Worm (Caenorhabditis elegans) whole organism, mixed stage, embryonic: Measurements from ENCODE around the gene T09A12.8.

Experiments
- M03D4.4 ChIP-seq: sonication (generic microtip); optimal IDR thresholded peaks from 2 replicates; lab custom pipeline; 2017; ENCODE audit warnings: mild to moderate bottlenecking, missing genetic modification characterization, missing compliant biosample characterization
- bed-3 ChIP-seq: fragments of 200-800 bp; sonication (Bioruptor generic); optimal IDR thresholded peaks from 3 replicates; lab custom pipeline; 2018; ENCODE audit warnings: mild to moderate bottlenecking, missing genetic modification characterization, moderate library complexity, missing compliant biosample characterization
- blmp-1 ChIP-seq: fragments of 150-350 bp; optimal IDR thresholded peaks from 2 replicates; lab custom pipeline; 2014; ENCODE audit warnings: missing biosample characterization, missing genetic modification characterization
- ceh-39 ChIP-seq: fragments of 150-350 bp; optimal IDR thresholded peaks from 2 replicates; lab custom pipeline; 2014; ENCODE audit warnings: missing biosample characterization, missing genetic modification characterization
- ceh-43 ChIP-seq: fragments of 200-800 bp; sonication (Bioruptor generic); optimal IDR thresholded peaks from 2 replicates; lab custom pipeline; 2018; ENCODE audit warnings: mild to moderate bottlenecking, missing genetic modification characterization, moderate library complexity, missing compliant biosample characterization
- ceh-83 ChIP-seq: fragments of 200-800 bp; sonication (Bioruptor generic); optimal IDR thresholded peaks from 2 replicates; lab custom pipeline; 2018; ENCODE audit warnings: mild to moderate bottlenecking, missing genetic modification characterization, missing compliant biosample characterization
- ces-1 ChIP-seq: fragments of 150-350 bp; optimal IDR thresholded peaks from 2 replicates; lab custom pipeline; 2014; ENCODE audit warnings: missing biosample characterization, missing genetic modification reagents, missing genetic modification characterization
- cnd-1 ChIP-seq: fragments of 200-800 bp; sonication (Bioruptor generic); optimal IDR thresholded peaks from 2 replicates; lab custom pipeline; 2018; ENCODE audit warnings: mild to moderate bottlenecking, missing genetic modification characterization, missing compliant biosample characterization
- drap-1 ChIP-seq: fragments of 200-800 bp; sonication (Bioruptor generic); optimal IDR thresholded peaks from 3 replicates; lab custom pipeline; 2018; ENCODE audit warnings: mild to moderate bottlenecking, missing genetic modification characterization, missing compliant biosample characterization
- elt-1 ChIP-seq: sonication (generic microtip); optimal IDR thresholded peaks from 2 replicates; lab custom pipeline; 2017; ENCODE audit warnings: missing genetic modification characterization, mild to moderate bottlenecking, missing compliant biosample characterization, antibody characterized with exemption, moderate library complexity, borderline replicate concordance; ENCODE audit not compliant: insufficient read depth
- elt-3 ChIP-seq: fragments of 150-350 bp; optimal IDR thresholded peaks from 2 replicates; lab custom pipeline; 2014; ENCODE audit warnings: missing biosample characterization, missing genetic modification characterization
- flh-1 ChIP-seq: fragments of 200-800 bp; sonication (Bioruptor generic); optimal IDR thresholded peaks from 2 replicates; lab custom pipeline; 2018; ENCODE audit warnings: mild to moderate bottlenecking, missing genetic modification characterization, moderate library complexity, missing compliant biosample characterization
- ham-2 ChIP-seq: fragments of 200-800 bp; sonication (Bioruptor generic); optimal IDR thresholded peaks from 2 replicates; lab custom pipeline; 2018; ENCODE audit warnings: mild to moderate bottlenecking, missing genetic modification characterization, missing compliant biosample characterization
- hlh-1 ChIP-seq: fragments of 150-350 bp; optimal IDR thresholded peaks from 2 replicates; lab custom pipeline; 2014; ENCODE audit warnings: missing biosample characterization, missing genetic modification reagents, missing genetic modification characterization
- lin-13 ChIP-seq: fragments of 150-350 bp; optimal IDR thresholded peaks from 2 replicates; lab custom pipeline; 2014; ENCODE audit warnings: missing biosample characterization, missing genetic modification characterization
- lin-32 ChIP-seq: fragments of 200-800 bp; sonication (Bioruptor generic); optimal IDR thresholded peaks from 2 replicates; lab custom pipeline; 2018; ENCODE audit warnings: mild to moderate bottlenecking, missing genetic modification characterization, missing compliant biosample characterization
- lsy-2 ChIP-seq: fragments of 150-350 bp; optimal IDR thresholded peaks from 2 replicates; lab custom pipeline; 2014; ENCODE audit warnings: missing biosample characterization, missing genetic modification characterization
- mab-5 ChIP-seq: fragments of 150-350 bp; optimal IDR thresholded peaks from 2 replicates; lab custom pipeline; 2014; ENCODE audit warnings: missing biosample characterization, missing genetic modification characterization
- mep-1 ChIP-seq: fragments of 150-350 bp; optimal IDR thresholded peaks from 2 replicates; lab custom pipeline; 2017; ENCODE audit warnings: missing biosample characterization, missing genetic modification reagents, missing genetic modification characterization, inconsistent platforms
- mls-2 ChIP-seq: sonication (generic microtip); optimal IDR thresholded peaks from 2 replicates; lab custom pipeline; 2016; ENCODE audit warnings: mild to moderate bottlenecking, missing genetic modification characterization, moderate library complexity, missing compliant biosample characterization
- nhr-12 ChIP-seq: fragments of 150-350 bp; optimal IDR thresholded peaks from 2 replicates; lab custom pipeline; 2014; ENCODE audit warnings: missing biosample characterization, missing genetic modification characterization
- nhr-2 ChIP-seq: fragments of 150-350 bp; optimal IDR thresholded peaks from 2 replicates; lab custom pipeline; 2014; ENCODE audit warnings: missing biosample characterization, missing genetic modification characterization
- nhr-237 ChIP-seq: fragments of 150-350 bp; optimal IDR thresholded peaks from 2 replicates; lab custom pipeline; 2014; ENCODE audit warnings: missing biosample characterization, missing genetic modification characterization
- nhr-28 ChIP-seq: fragments of 150-350 bp; optimal IDR thresholded peaks from 2 replicates; lab custom pipeline; 2014; ENCODE audit warnings: missing biosample characterization, missing genetic modification characterization
- nhr-76 ChIP-seq: sonication (generic microtip); optimal IDR thresholded peaks from 2 replicates; lab custom pipeline; 2017; ENCODE audit warnings: missing biosample characterization, missing genetic modification characterization
- pha-4 ChIP-seq: fragments of 150-350 bp; optimal IDR thresholded peaks from 2 replicates; lab custom pipeline; 2018; ENCODE audit warnings: missing biosample characterization, missing genetic modification reagents, missing genetic modification characterization
- sem-2 ChIP-seq: fragments of 200-800 bp; sonication (Bioruptor generic); optimal IDR thresholded peaks from 2 replicates; lab custom pipeline; 2018; ENCODE audit warnings: mild to moderate bottlenecking, missing genetic modification characterization, missing compliant biosample characterization
- snpc-4 ChIP-seq: fragments of 150-350 bp; optimal IDR thresholded peaks from 2 replicates; lab custom pipeline; 2014; ENCODE audit warnings: missing biosample characterization, missing genetic modification characterization
- sptf-1 ChIP-seq: sonication (generic microtip); optimal IDR thresholded peaks from 2 replicates; lab custom pipeline; 2017; ENCODE audit warnings: mild to moderate bottlenecking, missing genetic modification characterization, moderate library complexity, missing compliant biosample characterization
- tbx-8 ChIP-seq: fragments of 200-800 bp; sonication (Bioruptor generic); optimal IDR thresholded peaks from 2 replicates; lab custom pipeline; 2018; ENCODE audit warnings: mild to moderate bottlenecking, missing genetic modification characterization, moderate library complexity, missing compliant biosample characterization
- unc-120 ChIP-seq: sonication (generic microtip); optimal IDR thresholded peaks from 2 replicates; lab custom pipeline; 2017; ENCODE audit warnings: missing genetic modification characterization, missing compliant biosample characterization; ENCODE audit not compliant: poor library complexity, severe bottlenecking
- unc-39 ChIP-seq: fragments of 150-350 bp; optimal IDR thresholded peaks from 2 replicates; lab custom pipeline; 2014; ENCODE audit warnings: missing biosample characterization, missing genetic modification characterization
- unc-62 ChIP-seq: fragments of 150-350 bp; optimal IDR thresholded peaks from 2 replicates; lab custom pipeline; 2014; ENCODE audit warnings: missing biosample characterization, missing genetic modification reagents, missing genetic modification characterization
- zip-8 ChIP-seq: fragments of 150-350 bp; optimal IDR thresholded peaks from 2 replicates; lab custom pipeline; 2014; ENCODE audit warnings: missing biosample characterization, missing genetic modification characterization
- ztf-11 ChIP-seq: fragments of 150-350 bp; optimal IDR thresholded peaks from 2 replicates; lab custom pipeline; 2014; ENCODE audit warnings: missing biosample characterization, missing genetic modification characterization

T09A12.8 gene

ce11 chrIV:8254193-8254592 lies 10.7 kb upstream of the T09A12.8 start:
- TF ChIP-seq sem-2 (GFP tag; lab: Kevin White, UChicago) (no peak), elt-1 (tag; lab: Kevin White, UChicago) (peak; percentile 16), sptf-1 (no peak)

- TF ChIP-seq lin-13 (tag; lab: Kevin White, UChicago), result peak; percentile 30
- peak; percentile 49 for TF ChIP-seq nhr-76 (tag; lab: Kevin White, UChicago)
- TF ChIP-seq unc-62 (GFP tag; lab: Kevin White, UChicago), result peak; percentile 64
- peak; percentile 98 for TF ChIP-seq mls-2 (tag; lab: Kevin White, UChicago)
- TF ChIP-seq unc-120 (tag; lab: Kevin White, UChicago), result peak; percentile 97
- peak; percentile 95 for TF ChIP-seq ceh-43 (GFP tag; lab: Kevin White, UChicago)
- TF ChIP-seq cnd-1 (tag; lab: Kevin White, UChicago), result peak; percentile 97
- peak; percentile 15 for TF ChIP-seq ztf-11 (tag; lab: Kevin White, UChicago)
- peak; percentile 5 for TF ChIP-seq nhr-12 (tag; lab: Kevin White, UChicago)
- peak; percentile 97 for TF ChIP-seq M03D4.4 (tag; lab: Kevin White, UChicago)
- TF ChIP-seq mab-5 (tag; lab: Kevin White, UChicago), result no peak
- TF ChIP-seq lin-32 (GFP tag; lab: Kevin White, UChicago), result peak; percentile 97
- TF ChIP-seq ceh-39 (tag; lab: Kevin White, UChicago), result no peak
- TF ChIP-seq tbx-8 (GFP tag; lab: Kevin White, UChicago), result peak; percentile 92
- TF ChIP-seq unc-39 (tag; lab: Kevin White, UChicago), result peak; percentile 68
- TF ChIP-seq ham-2 (GFP tag; lab: Kevin White, UChicago), result peak; percentile 89
- TF ChIP-seq sem-2 (GFP tag; lab: Kevin White, UChicago), result peak; percentile 95
- TF ChIP-seq elt-1 (tag; lab: Kevin White, UChicago), result peak; percentile 66
- TF ChIP-seq drap-1 (GFP tag; lab: Kevin White, UChicago), result peak; percentile 98
- TF ChIP-seq sptf-1, result peak; percentile 98
- peak; percentile 92 for TF ChIP-seq flh-1 (GFP tag; lab: Kevin White, UChicago)
- TF ChIP-seq blmp-1, result peak; percentile 5
- no peak for TF ChIP-seq zip-8 (tag; lab: Kevin White, UChicago)
- TF ChIP-seq hlh-1 (tag; lab: Kevin White, UChicago), result peak; percentile 45
- peak; percentile 2 for TF ChIP-seq ces-1
- no peak for TF ChIP-seq snpc-4
- TF ChIP-seq nhr-237 (tag; lab: Kevin White, UChicago), result peak; percentile 23
- peak; percentile 47 for TF ChIP-seq lsy-2 (tag; lab: Kevin White, UChicago)
- TF ChIP-seq mep-1 (tag; lab: Kevin White, UChicago), result peak; percentile 73
- peak; percentile 94 for TF ChIP-seq bed-3 (GFP tag; lab: Kevin White, UChicago)
- peak; percentile 86 for TF ChIP-seq pha-4 (tag; lab: Kevin White, UChicago)
- peak; percentile 77 for TF ChIP-seq elt-3 (tag; lab: Kevin White, UChicago)
- TF ChIP-seq nhr-2 (tag; lab: Kevin White, UChicago), result no peak
- peak; percentile 80 for TF ChIP-seq nhr-28 (tag; lab: Kevin White, UChicago)
- peak; percentile 99 for TF ChIP-seq ceh-83 (GFP tag; lab: Kevin White, UChicago)
Observed at ce11 chrIV:8252856-8253255, 9.4 kb upstream of the T09A12.8 start.

ce11 chrIV:8251346-8251745 lies 7.8 kb upstream of the T09A12.8 start:
- TF ChIP-seq mab-5 (tag; lab: Kevin White, UChicago) (no peak), ztf-11 (tag; lab: Kevin White, UChicago) (no peak), tbx-8 (GFP tag; lab: Kevin White, UChicago) (no peak), ceh-83 (GFP tag; lab: Kevin White, UChicago) (no peak)
- TF ChIP-seq, all 35 proteins: peak for 0

ce11 chrIV:8247341-8247740 lies 3.8 kb upstream of the T09A12.8 start:
- TF ChIP-seq elt-1 (tag; lab: Kevin White, UChicago) (peak; percentile 67), lsy-2 (tag; lab: Kevin White, UChicago) (no peak), flh-1 (GFP tag; lab: Kevin White, UChicago) (no peak), hlh-1 (tag; lab: Kevin White, UChicago) (no peak)
